Fruit fly (Drosophila melanogaster) whole organism, pupa: ENCODE measurements around the gene HDAC1.

ENCODE experiments used
- CG10348 ChIP-seq: fragments of 200-800 bp; sonication (Bioruptor generic); IDR thresholded peaks from 2 replicates; pipeline ENCODE4 v1.3.6; 2022; ENCODE audit warnings: missing biosample characterization, missing genetic modification characterization
- CG15710 ChIP-seq: fragments of 200-800 bp; sonication (Bioruptor generic); optimal IDR thresholded peaks from 2 replicates; lab custom pipeline; 2018; ENCODE audit warnings: missing biosample characterization, mild to moderate bottlenecking, missing genetic modification characterization, moderate library complexity
- CG8159 ChIP-seq: fragments of 200-800 bp; sonication (Bioruptor generic); optimal IDR thresholded peaks from 3 replicates; lab custom pipeline; 2018; ENCODE audit warnings: missing biosample characterization, mild to moderate bottlenecking, missing genetic modification characterization, moderate library complexity
- CG8301 ChIP-seq: fragments of 200-800 bp; sonication (Bioruptor generic); optimal IDR thresholded peaks from 2 replicates; lab custom pipeline; 2018; ENCODE audit warnings: missing biosample characterization, mild to moderate bottlenecking, missing genetic modification characterization
- CG9948 ChIP-seq: fragments of 200-800 bp; sonication (Bioruptor generic); optimal IDR thresholded peaks from 2 replicates; lab custom pipeline; 2018; ENCODE audit warnings: missing biosample characterization, mild to moderate bottlenecking, missing genetic modification characterization, moderate library complexity
- D1 ChIP-seq: fragments of 200-800 bp; sonication (Bioruptor generic); optimal IDR thresholded peaks from 2 replicates; lab custom pipeline; 2018; ENCODE audit warnings: missing biosample characterization, mild to moderate bottlenecking, missing genetic modification characterization, moderate library complexity
- EcR ChIP-seq: fragments of 200-800 bp; sonication (Bioruptor generic); optimal IDR thresholded peaks from 3 replicates; lab custom pipeline; 2019; ENCODE audit warnings: missing biosample characterization, missing genetic modification characterization, mild to moderate bottlenecking, moderate library complexity, missing genetic modification reagents
- Pif1A ChIP-seq: fragments of 200-800 bp; sonication (Bioruptor generic); optimal IDR thresholded peaks from 3 replicates; lab custom pipeline; 2016; ENCODE audit warnings: missing biosample characterization, missing genetic modification characterization
- Snoo ChIP-seq: fragments of 200-800 bp; sonication (Bioruptor generic); optimal IDR thresholded peaks from 3 replicates; lab custom pipeline; 2017; ENCODE audit warnings: missing biosample characterization, mild to moderate bottlenecking, missing genetic modification characterization, inconsistent platforms
- fd96Ca ChIP-seq: fragments of 200-800 bp; sonication (Bioruptor generic); IDR thresholded peaks from 3 replicates; pipeline ENCODE4 v1.3.6; 2022; ENCODE audit warnings: missing biosample characterization, missing genetic modification characterization
- gl ChIP-seq: fragments of 200-800 bp; sonication (Bioruptor generic); optimal IDR thresholded peaks from 2 replicates; lab custom pipeline; 2018; ENCODE audit warnings: missing biosample characterization, mild to moderate bottlenecking, missing genetic modification characterization

dm6 chr3L:4634689-4635088 lies 8.2 kb downstream of the HDAC1 start, which contains the start of gene CG13716:
- TF ChIP-seq fd96Ca (no peak), Snoo (tag; lab: Kevin White, UChicago) (no peak), gl (tag; lab: Kevin White, UChicago) (no peak), EcR (no peak), Pif1A (no peak), CG9948 (tag; lab: Kevin White, UChicago) (no peak), CG15710 (tag; lab: Kevin White, UChicago) (no peak), CG10348 (GFP tag; lab: Robert Waterston, UW) (no peak), D1 (no peak), CG8301 (tag; lab: Kevin White, UChicago) (no peak), CG8159 (tag; lab: Kevin White, UChicago) (no peak)
